Worm (Caenorhabditis elegans): ENCODE measurements around the gene fat-6.

DNA sequence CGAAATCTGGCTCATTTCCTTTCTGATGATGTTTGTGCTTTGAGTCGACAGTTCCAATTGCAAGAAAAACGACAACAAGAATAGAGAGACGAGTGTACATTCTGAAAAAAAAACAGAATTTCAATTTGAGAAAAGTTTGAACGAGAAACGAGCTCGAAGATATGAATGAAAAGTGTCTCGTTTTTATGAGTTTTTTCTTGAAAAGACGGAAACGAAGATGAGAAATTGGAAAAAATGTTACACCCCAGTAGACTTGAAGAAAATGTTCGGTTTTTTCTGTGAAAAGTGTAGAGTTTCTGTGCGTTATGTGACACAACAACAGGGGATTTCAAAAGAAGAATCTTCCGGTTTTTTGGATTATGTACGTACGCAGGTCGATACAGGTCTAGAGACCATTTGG is 7.6 kb upstream of the fat-6 start, which contains the start of gene srlf-31:
- no peak for TF ChIP-seq tab-1 (GFP tag; IDR thresholded peaks at IDR 0.05)
- TF ChIP-seq ref-1 (GFP tag; conservative IDR thresholded peaks at IDR 0.05), result no peak
- no peak for TF ChIP-seq klf-2 (GFP tag; conservative IDR thresholded peaks at IDR 0.05)
